Worm (Caenorhabditis elegans) whole organism, midembryonic: ENCODE measurements around the gene T25B6.3.

ENCODE experiments used
- T22C8.4 ChIP-seq: fragments of 200-800 bp; sonication (Bioruptor generic); IDR thresholded peaks from 2 replicates; pipeline ENCODE4 v1.3.6; 2022; ENCODE audit warnings: missing genetic modification characterization, missing compliant biosample characterization
- cog-1 ChIP-seq: sonication (generic microtip); optimal IDR thresholded peaks from 2 replicates; lab custom pipeline; 2016; ENCODE audit warnings: missing genetic modification characterization, missing compliant biosample characterization
- flt-1 ChIP-seq: fragments of 200-800 bp; sonication (Bioruptor generic); IDR thresholded peaks from 2 replicates; pipeline ENCODE4 v1.3.6; 2022; ENCODE audit warnings: missing genetic modification characterization, missing compliant biosample characterization
- ref-1 ChIP-seq: fragments of 200-800 bp; sonication (Bioruptor generic); conservative IDR thresholded peaks from 2 replicates; pipeline ENCODE4 v1.3.6; 2022; ENCODE audit warnings: missing genetic modification reagents, missing genetic modification characterization, missing compliant biosample characterization
- tab-1 ChIP-seq: fragments of 200-800 bp; sonication (Bioruptor generic); IDR thresholded peaks from 2 replicates; pipeline ENCODE4 v1.3.6; 2022; ENCODE audit warnings: missing genetic modification characterization, missing compliant biosample characterization
- ztf-29 ChIP-seq: fragments of 200-800 bp; sonication (Bioruptor generic); IDR thresholded peaks from 2 replicates; pipeline ENCODE4 v1.3.6; 2022; ENCODE audit warnings: missing genetic modification reagents, missing genetic modification characterization, missing compliant biosample characterization

ce11 chrX:9011471-9011870, 15.9 kb upstream of the T25B6.3 start:
- TF ChIP-seq ztf-29 (GFP tag; lab: Robert Waterston, UW) (no peak), tab-1 (GFP tag; lab: Robert Waterston, UW) (no peak), cog-1 (tag; lab: Kevin White, UChicago) (no peak), ref-1 (GFP tag; lab: Robert Waterston, UW) (no peak), T22C8.4 (GFP tag; lab: Robert Waterston, UW) (no peak), flt-1 (GFP tag; lab: Robert Waterston, UW) (no peak)
